6 fruit fly cellular contexts compared by ENCODE assay signal in genomic region chr3L:22894689-22895283, dm6.
A peak's percentile ranks its signal among the peaks of the same experiment; 100 is the strongest.
TF ChIP-seq lines count a peak whose summit lies in the region.

No protein-coding gene starts in this region.

- peak; percentile 0 to 31 for TF ChIP-seq CTCF in S2 (optimal IDR thresholded peaks at IDR 0.05; lab: Kevin White, UChicago)
- TF ChIP-seq CTCF in whole organism, embryonic (GFP tag; optimal IDR thresholded peaks at IDR 0.05; lab: Kevin White, UChicago): peak; percentile 46

TF ChIP-seq in whole organism, adult, 20 proteins besides CTCF, POLR2A, EP300 and RAD21:
- TF ChIP-seq Crg-1 (GFP tag; optimal IDR thresholded peaks at IDR 0.05; lab: Kevin White, UChicago) (no peak), bab1 (GFP tag; optimal IDR thresholded peaks at IDR 0.05; lab: Kevin White, UChicago) (peak; percentile 11)

TF ChIP-seq in whole organism, embryonic, 481 proteins besides CTCF, POLR2A, EP300 and RAD21:
- TF ChIP-seq Abd-B (GFP tag; optimal IDR thresholded peaks at IDR 0.05; lab: Kevin White, UChicago) (peak; percentile 37), CG17361 (GFP tag; IDR thresholded peaks at IDR 0.05; lab: Robert Waterston, UW) (peak; percentile 21; the same call in 1 of the 3 replicates), Lhr (GFP tag; optimal IDR thresholded peaks at IDR 0.05; lab: Kevin White, UChicago) (peak; percentile 35), Hmr (GFP tag; optimal IDR thresholded peaks at IDR 0.05; lab: Kevin White, UChicago) (peak; percentile 11), sens (GFP tag; lab: Kevin White, UChicago) (peak; percentile 25), tap (tag; optimal IDR thresholded peaks at IDR 0.05; lab: Kevin White, UChicago) (no peak), CG8478 (optimal IDR thresholded peaks at IDR 0.05; lab: Kevin White, UChicago) (peak; percentile 90), chinmo (GFP tag; IDR thresholded peaks at IDR 0.05; lab: Robert Waterston, UW; ENCODE audit: partially characterized antibody) (0 out of 4 replicates have a peak, but pooled peaks have one; percentile 41), pfk (GFP tag; optimal IDR thresholded peaks at IDR 0.05; lab: Kevin White, UChicago) (peak; percentile 46), hkb (optimal IDR thresholded peaks at IDR 0.05; lab: Kevin White, UChicago) (peak; percentile 13), hkb (GFP tag; IDR thresholded peaks at IDR 0.05; lab: Robert Waterston, UW) (no peak), Hand (GFP tag; optimal IDR thresholded peaks at IDR 0.05; lab: Kevin White, UChicago) (no peak), Dll (GFP tag; IDR thresholded peaks at IDR 0.05; lab: Robert Waterston, UW; ENCODE audit: partially characterized antibody) (no peak), lola (GFP tag; optimal IDR thresholded peaks at IDR 0.05; lab: Kevin White, UChicago) (peak in 1 of 3 experiments; percentile 53), onecut (GFP tag; IDR thresholded peaks at IDR 0.05; lab: Robert Waterston, UW) (0 out of 2 replicates have a peak, but pooled peaks have one; percentile 21), crol (GFP tag; IDR thresholded peaks at IDR 0.05; lab: Robert Waterston, UW) (peak; percentile 90), Med (GFP tag; lab: Kevin White, UChicago) (peak; percentile 60)
TF ChIP-seq in whole organism, embryonic: peak in this region for 13.

TF ChIP-seq in whole organism, prepupa, 60 proteins besides CTCF, POLR2A, EP300 and RAD21:
- TF ChIP-seq CG32006 (GFP tag; optimal IDR thresholded peaks at IDR 0.05; lab: Kevin White, UChicago) (no peak), fkh (GFP tag; optimal IDR thresholded peaks at IDR 0.05; lab: Kevin White, UChicago) (peak; percentile 92), Eip78C (GFP tag; lab: Kevin White, UChicago) (peak; percentile 38), dsx (GFP tag; optimal IDR thresholded peaks at IDR 0.05; lab: Kevin White, UChicago; ENCODE audit: poor library complexity, severe bottlenecking) (no peak)

TF ChIP-seq in whole organism, pupa, 21 proteins besides CTCF, POLR2A, EP300 and RAD21:
- no peak for TF ChIP-seq CG13204 (GFP tag; optimal IDR thresholded peaks at IDR 0.05; lab: Kevin White, UChicago)
- TF ChIP-seq D1 (tag; optimal IDR thresholded peaks at IDR 0.05; lab: Kevin White, UChicago): peak; percentile 15
- no peak for TF ChIP-seq CG17806 (tag; optimal IDR thresholded peaks at IDR 0.05; lab: Kevin White, UChicago)
TF ChIP-seq in whole organism, pupa: peak in this region for 1.

TF ChIP-seq in whole organism, wandering third instar larva, 38 proteins besides CTCF, POLR2A, EP300 and RAD21:
- TF ChIP-seq Myc (optimal IDR thresholded peaks at IDR 0.05; lab: Kevin White, UChicago) (peak; percentile 81), tai (GFP tag; optimal IDR thresholded peaks at IDR 0.05; lab: Kevin White, UChicago) (no peak), CrebA (GFP tag; optimal IDR thresholded peaks at IDR 0.05; lab: Kevin White, UChicago; ENCODE audit: borderline replicate concordance) (no peak), lola (GFP tag; optimal IDR thresholded peaks at IDR 0.05; lab: Kevin White, UChicago) (peak; percentile 21), Jra (GFP tag; optimal IDR thresholded peaks at IDR 0.05; lab: Kevin White, UChicago) (no peak), Sp1 (GFP tag; optimal IDR thresholded peaks at IDR 0.05; lab: Kevin White, UChicago) (no peak), HLH106 (tag; optimal IDR thresholded peaks at IDR 0.05; lab: Kevin White, UChicago) (no peak), Abd-B (GFP tag; optimal IDR thresholded peaks at IDR 0.05; lab: Kevin White, UChicago) (peak; percentile 62), N (GFP tag; optimal IDR thresholded peaks at IDR 0.05; lab: Kevin White, UChicago) (peak; percentile 41)
TF ChIP-seq in whole organism, wandering third instar larva: peak in this region for 4.
